Worm (Caenorhabditis elegans): Measurements from ENCODE around the gene F58D2.2.

DNA sequence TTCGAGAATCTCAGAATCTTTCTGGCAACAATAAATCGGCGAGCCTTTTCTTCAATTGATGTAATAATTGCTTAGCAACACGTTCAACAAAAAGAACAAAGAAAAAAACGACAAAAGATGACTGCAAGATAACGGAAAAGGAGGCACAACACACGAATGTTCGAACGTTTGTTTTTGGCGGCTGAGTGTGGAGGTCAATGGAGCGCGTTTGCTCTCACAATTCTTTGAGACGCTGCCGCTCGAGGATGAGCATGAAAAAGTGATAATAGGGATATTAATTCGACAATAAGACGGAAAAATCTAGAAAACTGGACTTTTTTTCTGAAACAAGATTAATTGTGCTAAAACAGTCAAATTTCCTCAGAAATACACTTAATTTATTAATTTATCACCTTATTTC is 16.3 kb downstream of the F58D2.2 start:
- TF ChIP-seq snpc-4 (GFP tag; optimal IDR thresholded peaks at IDR 0.05): no peak
- TF ChIP-seq snpc-4 (tag; optimal IDR thresholded peaks at IDR 0.05): no peak
- TF ChIP-seq lin-35 (GFP tag; optimal IDR thresholded peaks at IDR 0.05): no peak
- no peak for TF ChIP-seq let-526 (GFP tag; IDR thresholded peaks at IDR 0.05)
- no peak for TF ChIP-seq unc-62 (GFP tag; optimal IDR thresholded peaks at IDR 0.05)
- no peak for TF ChIP-seq tbp1 (GFP tag; optimal IDR thresholded peaks at IDR 0.05)
- TF ChIP-seq bed-2 (GFP tag; IDR thresholded peaks at IDR 0.05): no peak
- TF ChIP-seq F49E8.2 (tag; optimal IDR thresholded peaks at IDR 0.05; ENCODE audit: insufficient read depth): no peak
- no peak for TF ChIP-seq sptf-2 (GFP tag; optimal IDR thresholded peaks at IDR 0.05)
- TF ChIP-seq lin-54 (GFP tag; optimal IDR thresholded peaks at IDR 0.05): no peak

Data from whole organism, young adult.